Worm (Caenorhabditis elegans) whole organism, L3 larva: ENCODE results near the gene srw-39.

Experiments
- R02D3.7 ChIP-seq: fragments of 150-350 bp; optimal IDR thresholded peaks from 2 replicates; lab custom pipeline; 2014; ENCODE audit warnings: missing biosample characterization, missing genetic modification characterization
- aly-2 ChIP-seq: fragments of 150-350 bp; optimal IDR thresholded peaks from 2 replicates; lab custom pipeline; 2014; ENCODE audit warnings: missing biosample characterization, missing genetic modification characterization
- ama-1 ChIP-seq: fragments of 150-350 bp; optimal IDR thresholded peaks from 2 replicates; lab custom pipeline; 2018
- ceh-82 ChIP-seq: fragments of 150-350 bp; optimal IDR thresholded peaks from 2 replicates; lab custom pipeline; 2014; ENCODE audit warnings: missing biosample characterization, missing genetic modification characterization
- elt-2 ChIP-seq: sonication (generic microtip); optimal IDR thresholded peaks from 2 replicates; lab custom pipeline; 2016; ENCODE audit warnings: missing genetic modification reagents, mild to moderate bottlenecking, missing genetic modification characterization, missing compliant biosample characterization
- elt-3 ChIP-seq, 3 experiments: fragments of 150-350 bp in 1 of 3; sonication (generic microtip) in 2 of 3; optimal IDR thresholded peaks; 2 replicates in 2 of 3; 4 replicates in 1 of 3; lab custom pipeline; 2014 to 2017; ENCODE audit warnings: missing biosample characterization in 3 of 3, missing genetic modification characterization in 3 of 3
- eor-1 ChIP-seq, 2 experiments: fragments of 150-350 bp; optimal IDR thresholded peaks; 2 replicates each; lab custom pipeline; 2014 to 2018; ENCODE audit warnings: missing biosample characterization in 2 of 2, missing genetic modification characterization in 2 of 2
- mdl-1 ChIP-seq: fragments of 150-350 bp; optimal IDR thresholded peaks from 2 replicates; lab custom pipeline; 2014; ENCODE audit warnings: missing biosample characterization, missing genetic modification characterization
- mml-1 ChIP-seq: fragments of 150-350 bp; sonication (generic microtip); optimal IDR thresholded peaks from 3 replicates; lab custom pipeline; 2014; ENCODE audit warnings: missing biosample characterization, missing genetic modification characterization
- nhr-237 ChIP-seq: fragments of 150-350 bp; optimal IDR thresholded peaks from 2 replicates; lab custom pipeline; 2014; ENCODE audit warnings: missing biosample characterization, missing genetic modification characterization
- nhr-25 ChIP-seq: sonication (generic microtip); optimal IDR thresholded peaks from 2 replicates; lab custom pipeline; 2017; ENCODE audit warnings: missing biosample characterization, missing genetic modification characterization
- nhr-76 ChIP-seq: fragments of 150-350 bp; sonication (generic microtip); optimal IDR thresholded peaks from 5 replicates; lab custom pipeline; 2014; ENCODE audit warnings: missing biosample characterization, missing genetic modification characterization
- pha-4 ChIP-seq: fragments of 150-350 bp; optimal IDR thresholded peaks from 2 replicates; lab custom pipeline; 2014; ENCODE audit warnings: missing biosample characterization, missing genetic modification reagents, missing genetic modification characterization
- skn-1 ChIP-seq: fragments of 150-350 bp; optimal IDR thresholded peaks from 2 replicates; lab custom pipeline; 2014; ENCODE audit warnings: missing biosample characterization, missing genetic modification characterization

DNA sequence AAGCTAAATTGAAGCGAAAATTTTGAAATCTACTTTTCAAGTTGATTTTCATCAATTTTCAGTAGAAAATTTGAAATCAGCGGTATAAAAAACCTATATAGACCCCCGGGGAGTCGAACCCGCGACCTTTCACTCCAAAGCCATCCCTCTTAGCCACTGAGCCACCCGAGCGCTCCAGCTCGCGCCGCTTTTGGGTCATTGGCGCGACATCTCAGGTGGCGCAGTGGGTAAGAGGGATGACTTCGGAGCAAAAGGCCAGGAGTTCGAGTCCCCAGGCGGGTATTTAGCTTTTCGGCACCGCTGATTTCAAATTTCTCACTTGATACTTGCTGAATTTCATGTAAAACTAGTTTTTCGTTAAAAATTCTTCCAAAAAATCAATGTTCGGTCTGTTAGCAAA, 45.2 kb downstream of the srw-39 start:
- TF ChIP-seq mdl-1 (tag; lab: Kevin White, UChicago): no peak
- TF ChIP-seq pha-4 (tag; lab: Kevin White, UChicago): no peak
- TF ChIP-seq ceh-82: no peak
- TF ChIP-seq aly-2 (tag; lab: Kevin White, UChicago): no peak
- TF ChIP-seq skn-1: no peak
- no peak for TF ChIP-seq eor-1 (tag; optimal IDR thresholded peaks at IDR 0.05; lab: Kevin White, UChicago)
- TF ChIP-seq elt-2 (tag; lab: Kevin White, UChicago): no peak
- TF ChIP-seq ama-1 (lab: Kevin White, UChicago): no peak
- TF ChIP-seq nhr-76 (tag; lab: Kevin White, UChicago): no peak
- TF ChIP-seq elt-3 (tag; optimal IDR thresholded peaks at IDR 0.05; lab: Kevin White, UChicago): no peak
- no peak for TF ChIP-seq R02D3.7 (tag; lab: Kevin White, UChicago)
- TF ChIP-seq nhr-237: no peak
- TF ChIP-seq nhr-25: no peak
- no peak for TF ChIP-seq mml-1 (tag; lab: Kevin White, UChicago)
